Worm (Caenorhabditis elegans): Measurements from ENCODE around the gene Y53C12B.7.

Gene Y53C12B.7

DNA sequence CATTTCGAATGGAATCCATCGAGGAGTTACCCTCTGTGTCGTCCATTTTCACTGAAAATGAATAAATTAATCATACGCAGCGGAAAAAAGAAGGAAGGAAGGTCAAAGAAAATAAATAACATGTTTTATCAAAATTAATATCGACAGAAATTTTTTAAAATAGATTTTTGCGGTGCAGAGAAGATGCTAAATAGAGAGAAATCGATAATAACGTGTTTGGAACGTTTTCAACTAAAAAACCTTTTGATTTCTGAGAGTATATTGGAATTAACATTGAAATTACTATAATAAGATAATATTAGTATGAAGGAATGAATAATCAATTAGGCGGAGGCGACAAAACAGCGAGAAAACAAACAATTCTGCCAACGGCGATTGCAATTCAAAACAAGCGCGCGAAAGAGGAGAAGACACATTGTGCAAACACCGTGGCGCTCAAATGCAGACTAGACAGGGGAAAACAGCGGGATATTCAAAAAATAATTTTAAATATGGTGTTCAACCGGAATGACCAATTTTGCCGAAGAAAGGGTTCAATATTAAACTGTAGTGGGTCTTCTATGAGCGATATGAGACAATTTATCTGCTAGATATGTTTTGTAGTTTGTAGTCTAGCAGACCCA lies 36.5 kb downstream of the Y53C12B.7 start, which contains the start of gene wee-1.3 (continued):
- TF ChIP-seq unc-98 (GFP tag; IDR thresholded peaks at IDR 0.05) (no peak), ztf-11 (tag; optimal IDR thresholded peaks at IDR 0.05) (peak in 1 of 2 experiments; percentile 51), hlh-17 (GFP tag; optimal IDR thresholded peaks at IDR 0.05; ENCODE audit: borderline replicate concordance) (no peak), mab-9 (GFP tag; IDR thresholded peaks at IDR 0.05) (peak; percentile 60; the same call in 1 of the 2 replicates), ceh-8 (GFP tag; optimal IDR thresholded peaks at IDR 0.05) (peak; percentile 48), lin-14 (GFP tag; optimal IDR thresholded peaks at IDR 0.05) (peak; percentile 76), egl-13 (tag; optimal IDR thresholded peaks at IDR 0.05) (peak; percentile 62), snpc-4 (tag; optimal IDR thresholded peaks at IDR 0.05) (peak; percentile 65), snu-23 (GFP tag; optimal IDR thresholded peaks at IDR 0.05) (peak; percentile 88), nhr-90 (tag; optimal IDR thresholded peaks at IDR 0.05; ENCODE audit: poor library complexity) (peak; percentile 78), zip-4 (GFP tag; optimal IDR thresholded peaks at IDR 0.05) (peak; percentile 29), nhr-28 (tag; optimal IDR thresholded peaks at IDR 0.05) (no peak), nhr-84 (tag; optimal IDR thresholded peaks at IDR 0.05) (no peak), C04F5.9 (tag; optimal IDR thresholded peaks at IDR 0.05) (peak; percentile 81), C34B4.2 (tag; optimal IDR thresholded peaks at IDR 0.05) (no peak), unc-62 (GFP tag; optimal IDR thresholded peaks at IDR 0.05) (no peak), nhr-71 (tag; optimal IDR thresholded peaks at IDR 0.05) (peak; percentile 89), rnt-1 (tag; optimal IDR thresholded peaks at IDR 0.05) (peak; percentile 90), C16A3.4 (tag; optimal IDR thresholded peaks at IDR 0.05) (peak; percentile 91), blmp-1 (tag; optimal IDR thresholded peaks at IDR 0.05) (peak; percentile 77), nhr-20 (tag; optimal IDR thresholded peaks at IDR 0.05) (peak; percentile 88), ces-1 (GFP tag; optimal IDR thresholded peaks at IDR 0.05) (no peak), xbp-1 (tag; optimal IDR thresholded peaks at IDR 0.05) (peak; percentile 83), nhr-77 (tag; optimal IDR thresholded peaks at IDR 0.05) (peak; percentile 83), grh-1 (GFP tag; IDR thresholded peaks at IDR 0.05) (peak; percentile 62), mdl-1 (tag; optimal IDR thresholded peaks at IDR 0.05) (peak in 1 of 2 experiments; percentile 77), nhr-11 (tag; optimal IDR thresholded peaks at IDR 0.05) (peak; percentile 60), nhr-47 (tag; optimal IDR thresholded peaks at IDR 0.05) (peak; percentile 88), nhr-19 (GFP tag; conservative IDR thresholded peaks at IDR 0.05) (peak; percentile 79), ets-5 (GFP tag; IDR thresholded peaks at IDR 0.05) (no peak), aly-2 (tag; optimal IDR thresholded peaks at IDR 0.05) (peak; percentile 77), zag-1 (tag; optimal IDR thresholded peaks at IDR 0.05) (no peak), unc-86 (tag; optimal IDR thresholded peaks at IDR 0.05) (peak; percentile 72), elt-2 (tag; optimal IDR thresholded peaks at IDR 0.05) (peak; percentile 7), hlh-4 (tag; optimal IDR thresholded peaks at IDR 0.05) (no peak), ceh-88 (GFP tag; IDR thresholded peaks at IDR 0.05) (no peak), efl-1 (optimal IDR thresholded peaks at IDR 0.05) (peak; percentile 97 to 99), efl-1 (GFP tag; optimal IDR thresholded peaks at IDR 0.05 in 1 of 2) (peak; percentile 99 to 100), fos-1 (tag; optimal IDR thresholded peaks at IDR 0.05) (peak; percentile 37), dsc-1 (tag; optimal IDR thresholded peaks at IDR 0.05) (peak; percentile 71), unc-30 (tag; optimal IDR thresholded peaks at IDR 0.05) (no peak), isw-1 (GFP tag; IDR thresholded peaks at IDR 0.05) (peak; percentile 79), ceh-90 (tag; optimal IDR thresholded peaks at IDR 0.05) (no peak), alr-1 (tag; optimal IDR thresholded peaks at IDR 0.05; ENCODE audit: borderline replicate concordance) (no peak), nhr-12 (tag; optimal IDR thresholded peaks at IDR 0.05) (no peak), sox-4 (tag; optimal IDR thresholded peaks at IDR 0.05) (peak; percentile 21), nhr-85 (tag) (peak; percentile 90), lin-35 (GFP tag; optimal IDR thresholded peaks at IDR 0.05) (peak; percentile 99 to 100), fkh-4 (tag; optimal IDR thresholded peaks at IDR 0.05; ENCODE audit: borderline replicate concordance) (no peak), lin-13 (GFP tag; optimal IDR thresholded peaks at IDR 0.05) (peak; percentile 81), sup-37 (GFP tag; optimal IDR thresholded peaks at IDR 0.05) (no peak), unc-130 (tag; optimal IDR thresholded peaks at IDR 0.05) (peak; percentile 83), ztf-4 (tag; optimal IDR thresholded peaks at IDR 0.05) (peak; percentile 35)

All from whole organism, L1 larva.